Worm (Caenorhabditis elegans) whole organism, L2 larva: ENCODE measurements around the gene col-170.

Experiments
- C34F6.9 ChIP-seq: fragments of 150-350 bp; optimal IDR thresholded peaks from 2 replicates; lab custom pipeline; 2014; ENCODE audit warnings: missing biosample characterization, missing genetic modification characterization
- F13H6.1 ChIP-seq: sonication (generic microtip); optimal IDR thresholded peaks from 2 replicates; lab custom pipeline; 2016; ENCODE audit warnings: missing genetic modification characterization, missing compliant biosample characterization
- R02D3.7 ChIP-seq: fragments of 150-350 bp; optimal IDR thresholded peaks from 2 replicates; lab custom pipeline; 2014; ENCODE audit warnings: missing biosample characterization, missing genetic modification characterization
- alr-1 ChIP-seq: fragments of 150-350 bp; optimal IDR thresholded peaks from 2 replicates; lab custom pipeline; 2014; ENCODE audit warnings: missing biosample characterization, missing genetic modification characterization
- aly-2 ChIP-seq: fragments of 150-350 bp; optimal IDR thresholded peaks from 2 replicates; lab custom pipeline; 2014; ENCODE audit warnings: missing biosample characterization, missing genetic modification characterization
- ama-1 ChIP-seq: fragments of 150-350 bp; optimal IDR thresholded peaks from 2 replicates; lab custom pipeline; 2018; ENCODE audit warnings: inconsistent platforms
- ceh-82 ChIP-seq: fragments of 150-350 bp; optimal IDR thresholded peaks from 2 replicates; lab custom pipeline; 2014; ENCODE audit warnings: missing biosample characterization, missing genetic modification characterization
- dmd-4 ChIP-seq: sonication (generic microtip); optimal IDR thresholded peaks from 2 replicates; lab custom pipeline; 2017; ENCODE audit warnings: missing biosample characterization, missing genetic modification characterization
- elt-1 ChIP-seq: fragments of 150-350 bp; optimal IDR thresholded peaks from 2 replicates; lab custom pipeline; 2014; ENCODE audit warnings: missing biosample characterization, missing genetic modification characterization
- elt-3 ChIP-seq: sonication (generic microtip); optimal IDR thresholded peaks from 2 replicates; lab custom pipeline; 2017; ENCODE audit warnings: missing biosample characterization, missing genetic modification characterization
- fos-1 ChIP-seq: fragments of 150-350 bp; optimal IDR thresholded peaks from 2 replicates; lab custom pipeline; 2014; ENCODE audit warnings: missing biosample characterization, missing genetic modification characterization
- lin-11 ChIP-seq: fragments of 150-350 bp; sonication (generic microtip); optimal IDR thresholded peaks from 2 replicates; lab custom pipeline; 2014; ENCODE audit warnings: missing biosample characterization, missing genetic modification characterization, inconsistent platforms, mixed read lengths
- lin-13 ChIP-seq: fragments of 150-350 bp; optimal IDR thresholded peaks from 2 replicates; lab custom pipeline; 2014; ENCODE audit warnings: missing biosample characterization, missing genetic modification reagents, missing genetic modification characterization
- lsy-2 ChIP-seq, 2 experiments: fragments of 150-350 bp in 1 of 2; sonication (generic microtip) in 1 of 2; optimal IDR thresholded peaks; 2 replicates each; lab custom pipeline; 2014 to 2017; ENCODE audit warnings: missing biosample characterization in 2 of 2, missing genetic modification characterization in 2 of 2
- mab-5 ChIP-seq: fragments of 150-350 bp; optimal IDR thresholded peaks from 2 replicates; lab custom pipeline; 2014; ENCODE audit warnings: missing biosample characterization, missing genetic modification characterization
- mbf-1 ChIP-seq: sonication (generic microtip); optimal IDR thresholded peaks from 2 replicates; lab custom pipeline; 2017; ENCODE audit warnings: missing biosample characterization, missing genetic modification characterization
- mdl-1 ChIP-seq, 2 experiments: fragments of 150-350 bp in 1 of 2; sonication (generic microtip) in 1 of 2; optimal IDR thresholded peaks; 2 replicates each; lab custom pipeline; 2017; ENCODE audit warnings: missing biosample characterization in 2 of 2, missing genetic modification characterization in 2 of 2
- nhr-10 ChIP-seq: sonication (generic microtip); optimal IDR thresholded peaks from 2 replicates; lab custom pipeline; 2017; ENCODE audit warnings: missing biosample characterization, missing genetic modification characterization
- nhr-12 ChIP-seq: fragments of 150-350 bp; optimal IDR thresholded peaks from 2 replicates; lab custom pipeline; 2014; ENCODE audit warnings: missing biosample characterization, missing genetic modification characterization
- nhr-21 ChIP-seq: fragments of 150-350 bp; optimal IDR thresholded peaks from 2 replicates; lab custom pipeline; 2014; ENCODE audit warnings: missing biosample characterization, missing genetic modification characterization
- nhr-237 ChIP-seq: fragments of 150-350 bp; optimal IDR thresholded peaks from 2 replicates; lab custom pipeline; 2014; ENCODE audit warnings: missing biosample characterization, missing genetic modification characterization
- nhr-25 ChIP-seq: fragments of 150-350 bp; sonication (generic microtip); optimal IDR thresholded peaks from 3 replicates; lab custom pipeline; 2014; ENCODE audit warnings: missing biosample characterization, missing genetic modification characterization
- nhr-77 ChIP-seq: fragments of 150-350 bp; optimal IDR thresholded peaks from 2 replicates; lab custom pipeline; 2014; ENCODE audit warnings: missing biosample characterization, missing genetic modification characterization
- peb-1 ChIP-seq: fragments of 150-350 bp; optimal IDR thresholded peaks from 2 replicates; lab custom pipeline; 2014; ENCODE audit warnings: missing biosample characterization, missing genetic modification characterization
- sem-4 ChIP-seq: fragments of 150-350 bp; optimal IDR thresholded peaks from 2 replicates; lab custom pipeline; 2014; ENCODE audit warnings: missing biosample characterization, missing genetic modification reagents, missing genetic modification characterization
- skn-1 ChIP-seq: sonication (generic microtip); optimal IDR thresholded peaks from 2 replicates; lab custom pipeline; 2017; ENCODE audit warnings: missing biosample characterization, missing genetic modification characterization
- sma-3 ChIP-seq: sonication (generic microtip); optimal IDR thresholded peaks from 2 replicates; lab custom pipeline; 2016; ENCODE audit warnings: missing genetic modification reagents, missing genetic modification characterization, missing compliant biosample characterization
- sma-9 ChIP-seq, 2 experiments: fragments of 150-350 bp in 1 of 2; sonication (generic microtip) in 1 of 2; optimal IDR thresholded peaks; 2 replicates each; lab custom pipeline; 2014 to 2016; ENCODE audit warnings: missing genetic modification characterization in 2 of 2, mild to moderate bottlenecking in 1 of 2, missing biosample characterization in 1 of 2, missing compliant biosample characterization in 1 of 2, missing genetic modification reagents in 1 of 2, moderate library complexity in 1 of 2
- snpc-4 ChIP-seq: fragments of 150-350 bp; optimal IDR thresholded peaks from 2 replicates; lab custom pipeline; 2014; ENCODE audit warnings: missing biosample characterization, missing genetic modification characterization
- unc-39 ChIP-seq: fragments of 150-350 bp; optimal IDR thresholded peaks from 2 replicates; lab custom pipeline; 2014; ENCODE audit warnings: missing biosample characterization, missing genetic modification characterization
- unc-55 ChIP-seq: fragments of 150-350 bp; sonication (generic microtip); optimal IDR thresholded peaks from 3 replicates; lab custom pipeline; 2014; ENCODE audit warnings: missing biosample characterization, missing genetic modification reagents, missing genetic modification characterization
- unc-62 ChIP-seq: fragments of 150-350 bp; optimal IDR thresholded peaks from 2 replicates; lab custom pipeline; 2014; ENCODE audit warnings: missing biosample characterization, missing genetic modification reagents, missing genetic modification characterization
- zag-1 ChIP-seq: fragments of 150-350 bp; optimal IDR thresholded peaks from 2 replicates; lab custom pipeline; 2014; ENCODE audit warnings: missing biosample characterization, missing genetic modification characterization
- ztf-1 ChIP-seq: fragments of 200-800 bp; sonication (Bioruptor generic); conservative IDR thresholded peaks from 2 replicates; pipeline ENCODE4 v1.3.6; 2022; ENCODE audit warnings: missing genetic modification characterization, missing compliant biosample characterization
- ztf-11 ChIP-seq: sonication (generic microtip); optimal IDR thresholded peaks from 2 replicates; lab custom pipeline; 2017; ENCODE audit warnings: missing biosample characterization, missing genetic modification characterization
- ztf-4 ChIP-seq: fragments of 150-350 bp; optimal IDR thresholded peaks from 2 replicates; lab custom pipeline; 2014; ENCODE audit warnings: missing biosample characterization, missing genetic modification characterization

col-170 gene

ce11 chrX:6357772-6358171 lies 26.3 kb downstream of the col-170 start, which contains the start of gene C03B1.10:
C03B1.10 (minus strand) TSS chrX:6357872.
- no peak for TF ChIP-seq unc-39 (tag; lab: Kevin White, UChicago)
- TF ChIP-seq dmd-4 (tag; lab: Kevin White, UChicago): no peak
- TF ChIP-seq nhr-10 (tag; lab: Kevin White, UChicago): no peak
- no peak for TF ChIP-seq fos-1 (tag; lab: Kevin White, UChicago)
- no peak for TF ChIP-seq ztf-4
- no peak for TF ChIP-seq lin-11 (tag; lab: Kevin White, UChicago)
- TF ChIP-seq nhr-21 (tag; lab: Kevin White, UChicago): no peak
- TF ChIP-seq elt-1 (tag; lab: Kevin White, UChicago): no peak
- TF ChIP-seq ztf-1 (GFP tag; lab: Robert Waterston, UW): no peak
- TF ChIP-seq sma-9 (GFP tag; optimal IDR thresholded peaks at IDR 0.05; lab: Kevin White, UChicago): no peak
- TF ChIP-seq sma-9 (tag; optimal IDR thresholded peaks at IDR 0.05; lab: Kevin White, UChicago): no peak
- TF ChIP-seq nhr-77 (tag; lab: Kevin White, UChicago): no peak
- no peak for TF ChIP-seq zag-1 (tag; lab: Kevin White, UChicago)
- no peak for TF ChIP-seq C34F6.9 (tag; lab: Kevin White, UChicago)
- TF ChIP-seq nhr-25: no peak

- TF ChIP-seq sem-4 (tag; lab: Kevin White, UChicago) (no peak), mbf-1 (tag; lab: Kevin White, UChicago) (no peak), sma-9 (GFP tag; optimal IDR thresholded peaks at IDR 0.05; lab: Kevin White, UChicago) (no peak), sma-9 (tag; optimal IDR thresholded peaks at IDR 0.05; lab: Kevin White, UChicago) (no peak), R02D3.7 (no peak), unc-55 (GFP tag; lab: Kevin White, UChicago) (no peak)
- TF ChIP-seq, all 48 proteins: peak for 0
Measured at ce11 chrX:6360077-6360476, 28.6 kb downstream of the col-170 start.

- TF ChIP-seq aly-2 (no peak), fos-1 (tag; lab: Kevin White, UChicago) (no peak), unc-62 (GFP tag; lab: Kevin White, UChicago) (no peak), F13H6.1 (tag; lab: Kevin White, UChicago) (no peak), mab-5 (tag; lab: Kevin White, UChicago) (no peak), snpc-4 (no peak), sma-9 (GFP tag; optimal IDR thresholded peaks at IDR 0.05; lab: Kevin White, UChicago) (no peak), sma-9 (tag; optimal IDR thresholded peaks at IDR 0.05; lab: Kevin White, UChicago) (no peak), sma-3 (GFP tag; lab: Kevin White, UChicago) (no peak), lsy-2 (tag; optimal IDR thresholded peaks at IDR 0.05; lab: Kevin White, UChicago) (no peak), nhr-12 (tag; lab: Kevin White, UChicago) (no peak), alr-1 (tag; lab: Kevin White, UChicago) (no peak)
Measured at ce11 chrX:6360658-6361057, 29.1 kb downstream of the col-170 start, which contains the start of gene C03B1.14. C03B1.14 (minus strand) TSS chrX:6360758.

- no peak for TF ChIP-seq ztf-1 (GFP tag; lab: Robert Waterston, UW)
- no peak for TF ChIP-seq elt-1 (tag; lab: Kevin White, UChicago)
- no peak for TF ChIP-seq ceh-82 (tag; lab: Kevin White, UChicago)
- no peak for TF ChIP-seq ztf-4
- TF ChIP-seq skn-1 (tag; lab: Kevin White, UChicago): no peak
- TF ChIP-seq sma-9 (GFP tag; optimal IDR thresholded peaks at IDR 0.05; lab: Kevin White, UChicago): no peak
- no peak for TF ChIP-seq sma-9 (tag; optimal IDR thresholded peaks at IDR 0.05; lab: Kevin White, UChicago)
- TF ChIP-seq nhr-10 (tag; lab: Kevin White, UChicago): no peak
- no peak for TF ChIP-seq peb-1
- TF ChIP-seq mdl-1 (tag; optimal IDR thresholded peaks at IDR 0.05; lab: Kevin White, UChicago): no peak
- no peak for TF ChIP-seq lin-13 (GFP tag; lab: Kevin White, UChicago)
- TF ChIP-seq nhr-237 (tag; lab: Kevin White, UChicago): no peak
- TF ChIP-seq nhr-77 (tag; lab: Kevin White, UChicago): no peak
- no peak for TF ChIP-seq ama-1 (lab: Kevin White, UChicago)
- TF ChIP-seq ztf-11: no peak
- TF ChIP-seq dmd-4 (tag; lab: Kevin White, UChicago): no peak
- TF ChIP-seq nhr-12 (tag; lab: Kevin White, UChicago): no peak
- TF ChIP-seq lin-11 (tag; lab: Kevin White, UChicago): no peak
- TF ChIP-seq elt-3: no peak
Measured at ce11 chrX:6364196-6364595, 32.7 kb downstream of the col-170 start, which contains the start of gene C03B1.4. C03B1.4 (plus strand) TSS chrX:6364496.
